Worm (Caenorhabditis elegans) whole organism, midembryonic: ENCODE data around the gene msrp-6.

Experiments used
- T22C8.4 ChIP-seq: fragments of 200-800 bp; sonication (Bioruptor generic); IDR thresholded peaks from 2 replicates; pipeline ENCODE4 v1.3.6; 2022; ENCODE audit warnings: missing genetic modification characterization, missing compliant biosample characterization
- med-1 ChIP-seq: sonication (generic microtip); optimal IDR thresholded peaks from 2 replicates; lab custom pipeline; 2017; ENCODE audit warnings: missing genetic modification characterization, mild to moderate bottlenecking, missing compliant biosample characterization, antibody characterized with exemption, missing genetic modification reagents; ENCODE audit not compliant: insufficient read depth

ce11 chrII:2644498-2644897 is 25.2 kb downstream of the msrp-6 start, which contains the start of gene F22E5.11:
- TF ChIP-seq med-1 (GFP tag; lab: Kevin White, UChicago) (no peak), T22C8.4 (GFP tag; lab: Robert Waterston, UW) (no peak)
